Fruit fly (Drosophila melanogaster): Measurements from ENCODE around the gene CG32264.

Gene CG32264

DNA sequence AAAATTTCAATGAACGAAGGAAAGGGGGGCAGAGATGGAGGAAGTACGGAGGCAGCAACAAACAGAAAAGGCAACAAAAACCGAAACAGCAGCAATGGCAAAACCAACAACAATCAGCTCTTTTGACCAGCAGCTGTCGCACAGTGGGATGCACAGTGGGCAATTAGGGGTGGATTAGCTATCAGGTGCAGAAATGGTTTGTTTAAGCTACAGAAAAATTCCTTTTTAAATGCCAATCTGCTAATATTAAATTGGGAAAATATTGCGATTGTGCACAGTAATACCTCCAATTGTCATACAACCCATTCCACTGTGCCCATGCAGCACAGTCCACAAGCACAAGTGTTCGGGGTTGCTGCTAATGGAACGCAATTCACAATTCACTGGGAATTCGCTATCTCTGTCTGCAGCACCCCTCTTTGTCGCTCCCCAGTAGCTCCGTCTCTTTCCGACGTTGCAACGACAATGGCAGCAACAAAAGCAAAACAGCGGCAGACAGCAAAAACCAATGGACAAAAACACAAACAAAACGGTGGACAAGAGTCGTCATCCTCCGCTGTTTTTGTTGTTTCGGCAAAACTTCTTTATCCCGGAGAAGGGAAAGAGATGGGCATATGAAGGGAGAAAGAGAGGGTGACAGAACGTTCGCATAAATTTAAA, 21.1 kb downstream of the CG32264 start (continued):
- peak; percentile 86 for TF ChIP-seq p53 (GFP tag; optimal IDR thresholded peaks at IDR 0.05)
- peak; percentile 93 for TF ChIP-seq Side (GFP tag; optimal IDR thresholded peaks at IDR 0.05)
- TF ChIP-seq Xbp1 (GFP tag; optimal IDR thresholded peaks at IDR 0.05), result peak; percentile 96
- peak; percentile 91 for TF ChIP-seq disco-r (GFP tag; optimal IDR thresholded peaks at IDR 0.05)
- TF ChIP-seq so (GFP tag; IDR thresholded peaks at IDR 0.05), result peak; percentile 96
- TF ChIP-seq Hey (tag; optimal IDR thresholded peaks at IDR 0.05), result peak; percentile 66
- TF ChIP-seq CG12236 (GFP tag; optimal IDR thresholded peaks at IDR 0.05), result peak; percentile 91
- TF ChIP-seq phol (tag; optimal IDR thresholded peaks at IDR 0.05), result peak; percentile 88
- peak; percentile 89 for TF ChIP-seq ssp (GFP tag; IDR thresholded peaks at IDR 0.05)
- peak; percentile 92 for TF ChIP-seq CG4820 (GFP tag; optimal IDR thresholded peaks at IDR 0.05)
- peak; percentile 90 for TF ChIP-seq pho (GFP tag; optimal IDR thresholded peaks at IDR 0.05)
- peak; percentile 91 for TF ChIP-seq Atf3 (GFP tag; optimal IDR thresholded peaks at IDR 0.05)
- 0 out of 4 replicates have a peak, but pooled peaks have one; percentile 41 for TF ChIP-seq chinmo (GFP tag; IDR thresholded peaks at IDR 0.05; ENCODE audit: partially characterized antibody)
- peak; percentile 97 for TF ChIP-seq jing (GFP tag; optimal IDR thresholded peaks at IDR 0.05)
- no peak for TF ChIP-seq Fer2 (tag; optimal IDR thresholded peaks at IDR 0.05)
- peak; percentile 94 for TF ChIP-seq Doc2 (GFP tag; IDR thresholded peaks at IDR 0.05)
- peak; percentile 93 for TF ChIP-seq CG4730 (GFP tag; IDR thresholded peaks at IDR 0.05)
- TF ChIP-seq gem (tag; optimal IDR thresholded peaks at IDR 0.05), result peak; percentile 96
- TF ChIP-seq B-H1 (GFP tag; IDR thresholded peaks at IDR 0.05), result peak; percentile 96
- TF ChIP-seq CG16779 (GFP tag; IDR thresholded peaks at IDR 0.05), result peak; percentile 81
- peak; percentile 98 for TF ChIP-seq CG14441 (GFP tag; IDR thresholded peaks at IDR 0.05)
- peak; percentile 93 for TF ChIP-seq tx (GFP tag; optimal IDR thresholded peaks at IDR 0.05)
- TF ChIP-seq Hr3 (GFP tag; optimal IDR thresholded peaks at IDR 0.05), result peak; percentile 92
- peak; percentile 91 for TF ChIP-seq CG7372 (GFP tag; IDR thresholded peaks at IDR 0.05)
- peak; percentile 83 for TF ChIP-seq bowl (GFP tag; IDR thresholded peaks at IDR 0.05)
- peak; percentile 86 for TF ChIP-seq CG17361 (GFP tag; IDR thresholded peaks at IDR 0.05)
- TF ChIP-seq CG18476 (GFP tag; optimal IDR thresholded peaks at IDR 0.05), result peak; percentile 78
- peak; percentile 88 for TF ChIP-seq CG10654 (GFP tag; optimal IDR thresholded peaks at IDR 0.05)
- TF ChIP-seq z (GFP tag; IDR thresholded peaks at IDR 0.05), result peak; percentile 67; the same call in 1 of the 3 replicates
- peak; percentile 96 for TF ChIP-seq HLH3B (GFP tag; IDR thresholded peaks at IDR 0.05)
- TF ChIP-seq aop (GFP tag; IDR thresholded peaks at IDR 0.05), result peak; percentile 88
- TF ChIP-seq CG10959 (GFP tag; IDR thresholded peaks at IDR 0.05), result peak; percentile 92
- TF ChIP-seq Deaf1 (tag; optimal IDR thresholded peaks at IDR 0.05), result peak; percentile 49
- TF ChIP-seq bigmax (GFP tag; optimal IDR thresholded peaks at IDR 0.05), result no peak
- TF ChIP-seq Fer1 (GFP tag; optimal IDR thresholded peaks at IDR 0.05), result peak; percentile 80
- no peak for TF ChIP-seq cad (GFP tag; optimal IDR thresholded peaks at IDR 0.05)
- TF ChIP-seq Abd-B (GFP tag; optimal IDR thresholded peaks at IDR 0.05), result peak; percentile 92
- TF ChIP-seq al (GFP tag; IDR thresholded peaks at IDR 0.05), result peak; percentile 88
- TF ChIP-seq chif (GFP tag; optimal IDR thresholded peaks at IDR 0.05), result peak; percentile 96 to 97
- TF ChIP-seq CG1024 (GFP tag; IDR thresholded peaks at IDR 0.05), result peak; percentile 88
- peak; percentile 91 for TF ChIP-seq Vsx1 (GFP tag; optimal IDR thresholded peaks at IDR 0.05)
- no peak for TF ChIP-seq CG34224 (GFP tag; IDR thresholded peaks at IDR 0.05; ENCODE audit: partially characterized antibody)
- TF ChIP-seq CHES-1-like (GFP tag; optimal IDR thresholded peaks at IDR 0.05), result peak; percentile 93
- peak; percentile 94 for TF ChIP-seq sob (GFP tag; IDR thresholded peaks at IDR 0.05)
- peak; percentile 97 for TF ChIP-seq ase (GFP tag; IDR thresholded peaks at IDR 0.05)
- peak; percentile 96 for TF ChIP-seq CG9609 (GFP tag; optimal IDR thresholded peaks at IDR 0.05)
- TF ChIP-seq Hr39 (optimal IDR thresholded peaks at IDR 0.05), result no peak
- TF ChIP-seq Taf1 (GFP tag; IDR thresholded peaks at IDR 0.05), result peak; percentile 93
- TF ChIP-seq br (optimal IDR thresholded peaks at IDR 0.05), result no peak
- TF ChIP-seq dan (GFP tag; IDR thresholded peaks at IDR 0.05), result peak; percentile 95
- peak; percentile 71 for TF ChIP-seq Spps (tag; optimal IDR thresholded peaks at IDR 0.05)
- TF ChIP-seq wek (GFP tag; optimal IDR thresholded peaks at IDR 0.05), result peak; percentile 87
